Worm (Caenorhabditis elegans): Measurements from ENCODE around the gene hsp-3.

DNA sequence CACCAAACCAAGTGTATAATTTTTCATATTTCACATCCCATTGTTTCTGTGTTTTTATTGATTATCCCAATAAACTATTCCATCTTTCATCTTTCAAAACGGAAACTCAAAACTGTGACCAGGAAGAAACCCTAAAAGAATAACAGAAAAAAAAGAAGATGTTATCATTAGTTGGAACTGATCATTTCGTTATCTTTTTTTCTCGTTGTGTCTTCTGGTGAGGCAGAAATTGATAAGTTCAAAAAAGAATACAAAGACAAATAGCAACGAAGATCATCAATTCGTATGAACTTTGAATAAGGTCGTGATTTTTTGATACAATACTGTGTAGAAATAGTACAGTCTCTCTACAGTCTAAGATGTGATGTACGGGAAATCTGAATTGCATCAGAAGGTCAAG is 10.1 kb downstream of the hsp-3 start:
- TF ChIP-seq him-1 (tag; optimal IDR thresholded peaks at IDR 0.05) (no peak), W03F9.2 (tag; optimal IDR thresholded peaks at IDR 0.05) (no peak)

Data from whole organism, L4/young adult.